Fruit fly (Drosophila melanogaster): ENCODE measurements around the gene CG32212.

dm6 chr3L:19512672-19513071 lies 25.3 kb downstream of the CG32212 start:
- TF ChIP-seq insv (optimal IDR thresholded peaks at IDR 0.05), result no peak
- no peak for TF ChIP-seq Myc (optimal IDR thresholded peaks at IDR 0.05)
- TF ChIP-seq h (optimal IDR thresholded peaks at IDR 0.05), result no peak
- TF ChIP-seq psq (optimal IDR thresholded peaks at IDR 0.05), result no peak
- TF ChIP-seq Sin3A (optimal IDR thresholded peaks at IDR 0.05), result no peak
- TF ChIP-seq ttk (optimal IDR thresholded peaks at IDR 0.05), result no peak

Data from Kc167 (cell line).